Fruit fly (Drosophila melanogaster): ENCODE results near the gene CG4459.

- TF ChIP-seq EcR (GFP tag; optimal IDR thresholded peaks at IDR 0.05) (no peak), rn (GFP tag; IDR thresholded peaks at IDR 0.05) (no peak), D1 (tag; optimal IDR thresholded peaks at IDR 0.05) (no peak)
Measured at dm6 chr3R:19879470-19880052, 48.9 kb downstream of the CG4459 start, which contains the start of gene Ask1.
